Worm (Caenorhabditis elegans) whole organism, young adult: ENCODE measurements around the gene F38H4.4.

Experiments
- D2030.7 ChIP-seq: fragments of 200-800 bp; sonication (Bioruptor generic); IDR thresholded peaks from 2 replicates; pipeline ENCODE4 v1.3.6; 2022; ENCODE audit warnings: missing genetic modification reagents, missing genetic modification characterization, missing compliant biosample characterization
- F10E7.11 ChIP-seq: sonication (generic microtip); optimal IDR thresholded peaks from 2 replicates; lab custom pipeline; 2017; ENCODE audit warnings: mild to moderate bottlenecking, missing genetic modification characterization, moderate library complexity, missing compliant biosample characterization
- ama-1 ChIP-seq, 3 experiments: fragments of 150-350 bp in 1 of 3; sonication (generic microtip) in 2 of 3; optimal IDR thresholded peaks; 2 replicates each; lab custom pipeline; 2014 to 2018; ENCODE audit warnings: missing biosample characterization in 2 of 3, missing genetic modification characterization in 2 of 3, missing genetic modification reagents in 2 of 3
- aptf-2 ChIP-seq: fragments of 200-800 bp; sonication (Bioruptor generic); conservative IDR thresholded peaks from 2 replicates; pipeline ENCODE4 v1.3.6; 2022; ENCODE audit warnings: missing genetic modification reagents, missing genetic modification characterization, missing compliant biosample characterization
- bed-2 ChIP-seq: fragments of 200-800 bp; sonication (Bioruptor generic); IDR thresholded peaks from 2 replicates; pipeline ENCODE4 v1.3.6; 2022; ENCODE audit warnings: missing genetic modification reagents, missing genetic modification characterization, missing compliant biosample characterization
- ceh-79 ChIP-seq: sonication (generic microtip); optimal IDR thresholded peaks from 2 replicates; lab custom pipeline; 2017; ENCODE audit warnings: mild to moderate bottlenecking, missing genetic modification characterization, missing compliant biosample characterization
- dpl-1 ChIP-seq: fragments of 150-350 bp; optimal IDR thresholded peaks from 2 replicates; lab custom pipeline; 2014; ENCODE audit warnings: missing biosample characterization, missing genetic modification reagents, missing genetic modification characterization
- egl-18 ChIP-seq: fragments of 200-800 bp; sonication (Bioruptor generic); IDR thresholded peaks from 2 replicates; pipeline ENCODE4 v1.3.6; 2022; ENCODE audit warnings: missing genetic modification reagents, missing genetic modification characterization, missing compliant biosample characterization
- fkh-3 ChIP-seq: sonication (generic microtip); optimal IDR thresholded peaks from 2 replicates; lab custom pipeline; 2016; ENCODE audit warnings: mild to moderate bottlenecking, missing genetic modification characterization, missing compliant biosample characterization
- unc-130 ChIP-seq: sonication (generic microtip); optimal IDR thresholded peaks from 2 replicates; lab custom pipeline; 2016; ENCODE audit warnings: missing genetic modification reagents, missing genetic modification characterization, missing compliant biosample characterization

DNA sequence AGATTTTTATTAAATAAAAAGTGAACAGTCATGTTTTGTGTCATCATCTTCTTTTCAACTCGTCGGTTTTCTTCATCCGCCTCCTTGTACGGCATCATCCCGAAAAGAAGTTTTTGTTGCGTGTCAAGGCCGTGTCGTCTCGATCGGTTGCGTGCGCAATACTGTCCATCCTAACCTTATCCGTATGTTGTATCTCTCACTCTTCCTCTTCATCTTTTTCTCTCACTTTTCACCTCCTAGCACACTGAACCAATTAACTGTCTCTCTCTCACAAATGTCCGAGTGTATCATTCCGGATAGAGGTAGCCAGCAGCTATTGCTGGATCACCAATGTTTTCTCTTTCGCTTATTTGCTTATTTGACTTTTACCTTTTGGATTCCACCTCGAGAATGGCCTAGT lies 35.4 kb downstream of the F38H4.4 start:
- TF ChIP-seq D2030.7: no peak
- TF ChIP-seq unc-130: no peak
- TF ChIP-seq bed-2 (GFP tag; lab: Robert Waterston, UW): no peak
- TF ChIP-seq fkh-3 (tag; lab: Kevin White, UChicago): no peak
- TF ChIP-seq dpl-1 (GFP tag; lab: Kevin White, UChicago): no peak
- TF ChIP-seq ceh-79 (tag; lab: Kevin White, UChicago): no peak
- no peak for TF ChIP-seq aptf-2 (GFP tag; lab: Robert Waterston, UW)
- no peak for TF ChIP-seq ama-1 (optimal IDR thresholded peaks at IDR 0.05; lab: Kevin White, UChicago)
- TF ChIP-seq ama-1 (GFP tag; optimal IDR thresholded peaks at IDR 0.05; lab: Kevin White, UChicago): no peak
- TF ChIP-seq egl-18 (GFP tag; lab: Robert Waterston, UW): no peak
- no peak for TF ChIP-seq F10E7.11 (tag; lab: Kevin White, UChicago)
